Fruit fly (Drosophila melanogaster) Kc167 (cell line): ENCODE data around the gene Mer.

Experiments
- Myc ChIP-seq: fragments of >200 bp; optimal IDR thresholded peaks from 2 replicates; lab custom pipeline; 2017; ENCODE audit warnings: missing external identifiers
- Sin3A ChIP-seq: fragments of >200 bp; optimal IDR thresholded peaks from 2 replicates; lab custom pipeline; 2018; ENCODE audit warnings: missing external identifiers
- h ChIP-seq: fragments of >200 bp; optimal IDR thresholded peaks from 3 replicates; lab custom pipeline; 2018; ENCODE audit warnings: missing external identifiers
- insv ChIP-seq: fragments of >200 bp; optimal IDR thresholded peaks from 3 replicates; lab custom pipeline; 2018; ENCODE audit warnings: missing external identifiers
- psq ChIP-seq: fragments of >200 bp; optimal IDR thresholded peaks from 2 replicates; lab custom pipeline; 2017; ENCODE audit warnings: missing external identifiers
- ttk ChIP-seq: sonication (Bioruptor generic); optimal IDR thresholded peaks from 2 replicates; lab custom pipeline; 2017; ENCODE audit warnings: missing external identifiers

DNA sequence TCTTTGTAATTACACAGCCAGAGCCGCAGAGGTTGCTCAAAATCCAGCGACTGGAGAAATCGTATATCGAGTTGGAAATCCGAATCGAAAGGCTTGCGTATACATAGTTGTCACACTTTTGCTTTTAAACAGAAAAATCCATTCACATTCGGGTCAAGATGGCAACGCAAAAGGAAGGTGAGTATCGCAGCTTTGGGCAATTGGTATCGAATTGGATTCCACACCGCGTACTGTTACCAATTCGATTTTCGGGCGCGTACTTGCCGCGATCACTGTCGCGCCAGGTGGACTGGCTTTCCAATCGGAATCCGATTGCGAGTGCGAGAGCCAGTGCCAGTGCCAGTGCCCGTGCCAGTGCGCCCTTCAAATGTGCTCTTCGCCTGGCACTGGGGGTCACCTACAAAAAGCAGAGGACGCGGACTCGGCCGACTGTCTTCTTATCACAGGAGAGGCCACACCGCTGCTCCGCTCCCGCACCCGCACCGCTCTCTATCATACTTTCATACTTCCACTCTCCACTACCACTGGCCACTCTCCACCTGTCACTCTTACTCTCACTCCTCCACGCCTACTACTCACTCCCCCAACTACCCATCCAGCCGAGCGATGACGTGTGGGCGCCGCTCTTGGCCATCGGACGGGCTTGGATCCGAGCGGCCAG, 25.7 kb downstream of the Mer start:
- TF ChIP-seq psq (lab: Kevin White, UChicago) = no peak
- TF ChIP-seq h (lab: Kevin White, UChicago) = no peak
- TF ChIP-seq insv = no peak
- no peak for TF ChIP-seq Sin3A (lab: Kevin White, UChicago)
- no peak for TF ChIP-seq ttk (lab: Kevin White, UChicago)
- TF ChIP-seq Myc = no peak
